Worm (Caenorhabditis elegans) whole organism, L2 larva: ENCODE results near the gene R151.8.

Source experiments
- C34F6.9 ChIP-seq: fragments of 150-350 bp; optimal IDR thresholded peaks from 2 replicates; lab custom pipeline; 2014; ENCODE audit warnings: missing biosample characterization, missing genetic modification characterization
- F13H6.1 ChIP-seq: sonication (generic microtip); optimal IDR thresholded peaks from 2 replicates; lab custom pipeline; 2016; ENCODE audit warnings: missing genetic modification characterization, missing compliant biosample characterization
- ZK546.5 ChIP-seq: sonication (generic microtip); optimal IDR thresholded peaks from 2 replicates; lab custom pipeline; 2017; ENCODE audit warnings: missing biosample characterization, missing genetic modification characterization
- aly-2 ChIP-seq: fragments of 150-350 bp; optimal IDR thresholded peaks from 2 replicates; lab custom pipeline; 2014; ENCODE audit warnings: missing biosample characterization, missing genetic modification characterization
- ama-1 ChIP-seq: fragments of 150-350 bp; optimal IDR thresholded peaks from 2 replicates; lab custom pipeline; 2018; ENCODE audit warnings: inconsistent platforms
- ceh-82 ChIP-seq: fragments of 150-350 bp; optimal IDR thresholded peaks from 2 replicates; lab custom pipeline; 2014; ENCODE audit warnings: missing biosample characterization, missing genetic modification characterization
- crh-2 ChIP-seq: sonication (generic microtip); optimal IDR thresholded peaks from 2 replicates; lab custom pipeline; 2017; ENCODE audit warnings: missing biosample characterization, missing genetic modification characterization
- egl-27 ChIP-seq: sonication (generic microtip); optimal IDR thresholded peaks from 3 replicates; lab custom pipeline; 2017; ENCODE audit warnings: missing biosample characterization, missing genetic modification reagents, missing genetic modification characterization
- elt-1 ChIP-seq: fragments of 150-350 bp; optimal IDR thresholded peaks from 2 replicates; lab custom pipeline; 2014; ENCODE audit warnings: missing biosample characterization, missing genetic modification characterization
- elt-3 ChIP-seq: sonication (generic microtip); optimal IDR thresholded peaks from 2 replicates; lab custom pipeline; 2017; ENCODE audit warnings: missing biosample characterization, missing genetic modification characterization
- fos-1 ChIP-seq: fragments of 150-350 bp; optimal IDR thresholded peaks from 2 replicates; lab custom pipeline; 2014; ENCODE audit warnings: missing biosample characterization, missing genetic modification characterization
- gmeb-1 ChIP-seq: fragments of 150-350 bp; optimal IDR thresholded peaks from 2 replicates; lab custom pipeline; 2014; ENCODE audit warnings: missing biosample characterization, missing genetic modification characterization
- lin-11 ChIP-seq: fragments of 150-350 bp; sonication (generic microtip); optimal IDR thresholded peaks from 2 replicates; lab custom pipeline; 2014; ENCODE audit warnings: missing biosample characterization, missing genetic modification characterization, inconsistent platforms, mixed read lengths
- lin-13 ChIP-seq: fragments of 150-350 bp; optimal IDR thresholded peaks from 2 replicates; lab custom pipeline; 2014; ENCODE audit warnings: missing biosample characterization, missing genetic modification reagents, missing genetic modification characterization
- lsy-2 ChIP-seq, 2 experiments: fragments of 150-350 bp in 1 of 2; sonication (generic microtip) in 1 of 2; optimal IDR thresholded peaks; 2 replicates each; lab custom pipeline; 2014 to 2017; ENCODE audit warnings: missing biosample characterization in 2 of 2, missing genetic modification characterization in 2 of 2
- mab-5 ChIP-seq: fragments of 150-350 bp; optimal IDR thresholded peaks from 2 replicates; lab custom pipeline; 2014; ENCODE audit warnings: missing biosample characterization, missing genetic modification characterization
- mbf-1 ChIP-seq: sonication (generic microtip); optimal IDR thresholded peaks from 2 replicates; lab custom pipeline; 2017; ENCODE audit warnings: missing biosample characterization, missing genetic modification characterization
- mdl-1 ChIP-seq, 2 experiments: fragments of 150-350 bp in 1 of 2; sonication (generic microtip) in 1 of 2; optimal IDR thresholded peaks; 2 replicates each; lab custom pipeline; 2017; ENCODE audit warnings: missing biosample characterization in 2 of 2, missing genetic modification characterization in 2 of 2
- nhr-21 ChIP-seq: fragments of 150-350 bp; optimal IDR thresholded peaks from 2 replicates; lab custom pipeline; 2014; ENCODE audit warnings: missing biosample characterization, missing genetic modification characterization
- nhr-23 ChIP-seq: fragments of 150-350 bp; optimal IDR thresholded peaks from 2 replicates; lab custom pipeline; 2014; ENCODE audit warnings: missing biosample characterization, missing genetic modification reagents, missing genetic modification characterization
- nhr-237 ChIP-seq: fragments of 150-350 bp; optimal IDR thresholded peaks from 2 replicates; lab custom pipeline; 2014; ENCODE audit warnings: missing biosample characterization, missing genetic modification characterization
- nhr-25 ChIP-seq: fragments of 150-350 bp; sonication (generic microtip); optimal IDR thresholded peaks from 3 replicates; lab custom pipeline; 2014; ENCODE audit warnings: missing biosample characterization, missing genetic modification characterization
- nhr-6 ChIP-seq: fragments of 150-350 bp; optimal IDR thresholded peaks from 2 replicates; lab custom pipeline; 2014; ENCODE audit warnings: missing biosample characterization, missing genetic modification characterization
- sem-4 ChIP-seq: fragments of 150-350 bp; optimal IDR thresholded peaks from 2 replicates; lab custom pipeline; 2014; ENCODE audit warnings: missing biosample characterization, missing genetic modification reagents, missing genetic modification characterization
- sma-3 ChIP-seq: sonication (generic microtip); optimal IDR thresholded peaks from 2 replicates; lab custom pipeline; 2016; ENCODE audit warnings: missing genetic modification reagents, missing genetic modification characterization, missing compliant biosample characterization
- sma-9 ChIP-seq, 2 experiments: fragments of 150-350 bp in 1 of 2; sonication (generic microtip) in 1 of 2; optimal IDR thresholded peaks; 2 replicates each; lab custom pipeline; 2014 to 2016; ENCODE audit warnings: missing genetic modification characterization in 2 of 2, mild to moderate bottlenecking in 1 of 2, missing biosample characterization in 1 of 2, missing compliant biosample characterization in 1 of 2, missing genetic modification reagents in 1 of 2, moderate library complexity in 1 of 2
- snpc-4 ChIP-seq: fragments of 150-350 bp; optimal IDR thresholded peaks from 2 replicates; lab custom pipeline; 2014; ENCODE audit warnings: missing biosample characterization, missing genetic modification characterization
- unc-55 ChIP-seq: fragments of 150-350 bp; sonication (generic microtip); optimal IDR thresholded peaks from 3 replicates; lab custom pipeline; 2014; ENCODE audit warnings: missing biosample characterization, missing genetic modification reagents, missing genetic modification characterization
- zag-1 ChIP-seq: fragments of 150-350 bp; optimal IDR thresholded peaks from 2 replicates; lab custom pipeline; 2014; ENCODE audit warnings: missing biosample characterization, missing genetic modification characterization
- ztf-1 ChIP-seq: fragments of 200-800 bp; sonication (Bioruptor generic); conservative IDR thresholded peaks from 2 replicates; pipeline ENCODE4 v1.3.6; 2022; ENCODE audit warnings: missing genetic modification characterization, missing compliant biosample characterization
- ztf-11 ChIP-seq: sonication (generic microtip); optimal IDR thresholded peaks from 2 replicates; lab custom pipeline; 2017; ENCODE audit warnings: missing biosample characterization, missing genetic modification characterization
- ztf-4 ChIP-seq: fragments of 150-350 bp; optimal IDR thresholded peaks from 2 replicates; lab custom pipeline; 2014; ENCODE audit warnings: missing biosample characterization, missing genetic modification characterization

Gene R151.8

ce11 chrIII:7199467-7199866, 30.1 kb downstream of the R151.8 start (continued):
- TF ChIP-seq mab-5 (tag; lab: Kevin White, UChicago) (no peak), mbf-1 (tag; lab: Kevin White, UChicago) (no peak), ztf-1 (no peak), gmeb-1 (no peak), lsy-2 (tag; optimal IDR thresholded peaks at IDR 0.05; lab: Kevin White, UChicago) (peak in 1 of 2 experiments; percentile 4), lin-13 (GFP tag; lab: Kevin White, UChicago) (peak; percentile 3), ZK546.5 (no peak)
- TF ChIP-seq, all 48 proteins: peak for 8

ce11 chrIII:7198838-7199237, 30.7 kb downstream of the R151.8 start, which contains the start of gene pfd-5:
Gene pfd-5 (minus strand): TSS chrIII:7198884.
- TF ChIP-seq lsy-2 (tag; optimal IDR thresholded peaks at IDR 0.05; lab: Kevin White, UChicago) (peak; percentile 46 to 85), egl-27 (tag; lab: Kevin White, UChicago) (peak; percentile 33), lin-13 (GFP tag; lab: Kevin White, UChicago) (peak; percentile 22), crh-2 (tag; lab: Kevin White, UChicago) (peak; percentile 35), fos-1 (tag; lab: Kevin White, UChicago) (peak; percentile 29), nhr-21 (tag; lab: Kevin White, UChicago) (peak; percentile 20), ztf-4 (tag; lab: Kevin White, UChicago) (no peak), mbf-1 (tag; lab: Kevin White, UChicago) (no peak), ceh-82 (tag; lab: Kevin White, UChicago) (no peak), lin-11 (tag; lab: Kevin White, UChicago) (peak; percentile 27), C34F6.9 (tag; lab: Kevin White, UChicago) (peak; percentile 65), F13H6.1 (tag; lab: Kevin White, UChicago) (peak; percentile 49), mdl-1 (tag; optimal IDR thresholded peaks at IDR 0.05; lab: Kevin White, UChicago) (no peak), nhr-25 (tag; lab: Kevin White, UChicago) (peak; percentile 37), elt-1 (no peak), zag-1 (no peak), sma-3 (GFP tag; lab: Kevin White, UChicago) (peak; percentile 63), ztf-11 (tag; lab: Kevin White, UChicago) (no peak), gmeb-1 (peak; percentile 94), ztf-1 (no peak), snpc-4 (peak; percentile 7), unc-55 (GFP tag; lab: Kevin White, UChicago) (peak; percentile 78), sma-9 (GFP tag; optimal IDR thresholded peaks at IDR 0.05; lab: Kevin White, UChicago) (peak; percentile 69), sma-9 (tag; optimal IDR thresholded peaks at IDR 0.05; lab: Kevin White, UChicago) (no peak)
- TF ChIP-seq, all 48 proteins: peak for 15

- TF ChIP-seq nhr-6 (tag; lab: Kevin White, UChicago) (no peak), ama-1 (lab: Kevin White, UChicago) (peak; percentile 8)
Measured at ce11 chrIII:7197973-7198372, 31.6 kb downstream of the R151.8 start, which contains the start of gene exos-9. Gene exos-9 (minus strand): TSS chrIII:7198073.

ce11 chrIII:7195325-7195724, 34.3 kb downstream of the R151.8 start, which contains the start of gene F37C12.18:
Gene F37C12.18 (minus strand): TSS chrIII:7195425.
- TF ChIP-seq elt-3 (tag; lab: Kevin White, UChicago) (no peak), sma-9 (GFP tag; optimal IDR thresholded peaks at IDR 0.05; lab: Kevin White, UChicago) (no peak), sma-9 (tag; optimal IDR thresholded peaks at IDR 0.05; lab: Kevin White, UChicago) (no peak), C34F6.9 (tag; lab: Kevin White, UChicago) (no peak), nhr-237 (no peak), mbf-1 (tag; lab: Kevin White, UChicago) (no peak), sem-4 (tag; lab: Kevin White, UChicago) (no peak), nhr-23 (tag; lab: Kevin White, UChicago) (no peak), ZK546.5 (no peak), aly-2 (tag; lab: Kevin White, UChicago) (no peak)

- peak; percentile 68 for TF ChIP-seq unc-55 (GFP tag; lab: Kevin White, UChicago)
- no peak for TF ChIP-seq elt-1
- TF ChIP-seq, all 48 proteins: peak for 1
Measured at ce11 chrIII:7192942-7193665, 36.5 kb downstream of the R151.8 start, which contains the start of gene mec-14. Gene mec-14 (minus strand): TSS chrIII:7192992.
